Worm (Caenorhabditis elegans) whole organism, late embryonic: ENCODE results near the gene srg-60.

Experiments
- C08G9.2 ChIP-seq: sonication (generic microtip); optimal IDR thresholded peaks from 2 replicates; lab custom pipeline; 2016; ENCODE audit warnings: mild to moderate bottlenecking, missing genetic modification characterization, moderate library complexity, missing compliant biosample characterization
- C38D4.7 ChIP-seq: fragments of 200-800 bp; sonication (Bioruptor generic); optimal IDR thresholded peaks from 2 replicates; lab custom pipeline; 2018; ENCODE audit warnings: mild to moderate bottlenecking, missing genetic modification characterization, moderate library complexity, missing compliant biosample characterization
- F13H6.1 ChIP-seq: sonication (generic microtip); optimal IDR thresholded peaks from 2 replicates; lab custom pipeline; 2016; ENCODE audit warnings: missing genetic modification characterization, missing compliant biosample characterization
- K02D7.2 ChIP-seq: sonication (generic microtip); optimal IDR thresholded peaks from 2 replicates; lab custom pipeline; 2017; ENCODE audit warnings: mild to moderate bottlenecking, missing genetic modification characterization, missing compliant biosample characterization
- Y22D7AL.16 ChIP-seq: sonication (generic microtip); optimal IDR thresholded peaks from 2 replicates; lab custom pipeline; 2016; ENCODE audit warnings: missing genetic modification characterization, missing compliant biosample characterization
- ceh-14 ChIP-seq: sonication (generic microtip); optimal IDR thresholded peaks from 2 replicates; lab custom pipeline; 2016; ENCODE audit warnings: missing genotype, missing genetic modification characterization, missing compliant biosample characterization
- ceh-18 ChIP-seq: sonication (generic microtip); optimal IDR thresholded peaks from 2 replicates; lab custom pipeline; 2016; ENCODE audit warnings: missing genetic modification characterization, missing compliant biosample characterization
- ceh-2 ChIP-seq: sonication (generic microtip); optimal IDR thresholded peaks from 2 replicates; lab custom pipeline; 2016; ENCODE audit warnings: missing genotype, missing genetic modification characterization, missing compliant biosample characterization
- ceh-24 ChIP-seq: sonication (generic microtip); optimal IDR thresholded peaks from 2 replicates; lab custom pipeline; 2016; ENCODE audit warnings: mild to moderate bottlenecking, missing genetic modification characterization, missing compliant biosample characterization
- ceh-31 ChIP-seq: sonication (generic microtip); optimal IDR thresholded peaks from 2 replicates; lab custom pipeline; 2016; ENCODE audit warnings: missing genetic modification characterization, missing compliant biosample characterization
- dmd-4 ChIP-seq: sonication (generic microtip); optimal IDR thresholded peaks from 2 replicates; lab custom pipeline; 2016; ENCODE audit warnings: borderline replicate concordance, missing genetic modification characterization, missing compliant biosample characterization
- dve-1 ChIP-seq: sonication (generic microtip); optimal IDR thresholded peaks from 2 replicates; lab custom pipeline; 2017; ENCODE audit warnings: antibody characterized with exemption, mild to moderate bottlenecking, missing genetic modification characterization, missing compliant biosample characterization
- elt-2 ChIP-seq: sonication (generic microtip); optimal IDR thresholded peaks from 2 replicates; lab custom pipeline; 2016; ENCODE audit warnings: missing genetic modification reagents, missing genetic modification characterization, missing compliant biosample characterization
- ets-4 ChIP-seq: sonication (generic microtip); optimal IDR thresholded peaks from 2 replicates; lab custom pipeline; 2016; ENCODE audit warnings: missing genetic modification characterization, missing compliant biosample characterization
- eyg-1 ChIP-seq: sonication (generic microtip); optimal IDR thresholded peaks from 2 replicates; lab custom pipeline; 2016; ENCODE audit warnings: missing genotype, missing genetic modification characterization, missing compliant biosample characterization
- fkh-10 ChIP-seq: fragments of 150-350 bp; optimal IDR thresholded peaks from 2 replicates; lab custom pipeline; 2014; ENCODE audit warnings: missing biosample characterization, missing genetic modification reagents, missing genetic modification characterization
- nfya-1 ChIP-seq: sonication (generic microtip); optimal IDR thresholded peaks from 2 replicates; lab custom pipeline; 2017; ENCODE audit warnings: missing genetic modification characterization, mild to moderate bottlenecking, missing compliant biosample characterization, antibody characterized with exemption, moderate library complexity
- nhr-11 ChIP-seq: fragments of 150-350 bp; optimal IDR thresholded peaks from 2 replicates; lab custom pipeline; 2014; ENCODE audit warnings: missing biosample characterization, missing genetic modification characterization
- nhr-232 ChIP-seq: sonication (generic microtip); optimal IDR thresholded peaks from 2 replicates; lab custom pipeline; 2016; ENCODE audit warnings: missing genetic modification characterization, missing compliant biosample characterization
- npax-4 ChIP-seq: sonication (generic microtip); optimal IDR thresholded peaks from 2 replicates; lab custom pipeline; 2016; ENCODE audit warnings: missing genetic modification characterization, missing compliant biosample characterization
- pat-9 ChIP-seq: fragments of 200-800 bp; sonication (Bioruptor generic); optimal IDR thresholded peaks from 2 replicates; lab custom pipeline; 2018; ENCODE audit warnings: mild to moderate bottlenecking, missing genetic modification characterization, moderate library complexity, missing compliant biosample characterization
- pqm-1 ChIP-seq: sonication (generic microtip); optimal IDR thresholded peaks from 2 replicates; lab custom pipeline; 2016; ENCODE audit warnings: missing genetic modification characterization, missing compliant biosample characterization
- pros-1 ChIP-seq: fragments of 150-350 bp; optimal IDR thresholded peaks from 2 replicates; lab custom pipeline; 2014; ENCODE audit warnings: missing biosample characterization, missing genetic modification reagents, missing genetic modification characterization
- ref-2 ChIP-seq: sonication (generic microtip); optimal IDR thresholded peaks from 2 replicates; lab custom pipeline; 2016; ENCODE audit warnings: missing genetic modification characterization, missing compliant biosample characterization
- rnt-1 ChIP-seq: sonication (generic microtip); optimal IDR thresholded peaks from 2 replicates; lab custom pipeline; 2016; ENCODE audit warnings: missing genetic modification characterization, missing compliant biosample characterization
- syd-9 ChIP-seq: sonication (generic microtip); optimal IDR thresholded peaks from 2 replicates; lab custom pipeline; 2016; ENCODE audit warnings: mild to moderate bottlenecking, missing genetic modification characterization, moderate library complexity, missing compliant biosample characterization
- tbx-2 ChIP-seq: sonication (generic microtip); optimal IDR thresholded peaks from 2 replicates; lab custom pipeline; 2016; ENCODE audit warnings: missing genetic modification characterization, missing compliant biosample characterization
- ttx-3 ChIP-seq: sonication (generic microtip); optimal IDR thresholded peaks from 2 replicates; lab custom pipeline; 2016; ENCODE audit warnings: missing genetic modification reagents, missing genetic modification characterization, missing compliant biosample characterization
- unc-42 ChIP-seq: sonication (generic microtip); optimal IDR thresholded peaks from 2 replicates; lab custom pipeline; 2016; ENCODE audit warnings: missing genotype, missing genetic modification characterization, missing compliant biosample characterization
- unc-55 ChIP-seq: sonication (generic microtip); optimal IDR thresholded peaks from 2 replicates; lab custom pipeline; 2017; ENCODE audit warnings: missing biosample characterization, missing genetic modification reagents, missing genetic modification characterization
- zip-5 ChIP-seq: sonication (generic microtip); optimal IDR thresholded peaks from 2 replicates; lab custom pipeline; 2016; ENCODE audit warnings: missing genetic modification characterization, missing compliant biosample characterization

srg-60 gene

DNA sequence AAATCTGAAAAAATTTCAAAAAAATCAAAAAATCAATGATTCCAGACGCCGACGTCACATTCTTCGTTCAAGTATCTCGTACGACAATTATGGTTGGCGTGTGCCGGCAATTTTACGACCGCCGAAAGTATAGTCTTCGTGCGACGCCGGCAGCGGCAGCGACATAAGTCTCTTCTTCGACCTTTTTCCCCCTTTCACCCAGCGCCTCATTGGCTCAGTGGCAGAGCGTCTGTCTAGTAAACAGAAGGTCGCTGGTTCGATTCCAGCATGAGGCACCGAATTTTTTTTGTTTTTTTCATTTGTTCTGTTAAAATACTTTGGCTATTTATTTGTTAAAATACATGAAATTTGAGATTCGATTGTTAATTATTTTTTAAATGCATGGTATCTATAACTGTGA is 48.6 kb downstream of the srg-60 start (continued):
- TF ChIP-seq ceh-24 (tag; lab: Kevin White, UChicago) (no peak), npax-4 (tag; lab: Kevin White, UChicago) (no peak), pros-1 (tag; lab: Kevin White, UChicago) (no peak), eyg-1 (tag; lab: Kevin White, UChicago) (no peak), ref-2 (tag; lab: Kevin White, UChicago) (peak; percentile 39), pat-9 (peak; percentile 17), F13H6.1 (tag; lab: Kevin White, UChicago) (no peak), dve-1 (tag; lab: Kevin White, UChicago) (no peak), nhr-232 (tag; lab: Kevin White, UChicago) (peak; percentile 73), rnt-1 (tag; lab: Kevin White, UChicago) (no peak), fkh-10 (GFP tag; lab: Kevin White, UChicago) (no peak), pqm-1 (tag; lab: Kevin White, UChicago) (no peak), unc-55 (GFP tag; lab: Kevin White, UChicago) (no peak), elt-2 (peak; percentile 62), C08G9.2 (peak; percentile 41), syd-9 (tag; lab: Kevin White, UChicago) (no peak)
- TF ChIP-seq, all 69 proteins: peak for 31

ce11 chrV:2672603-2673002 is 49.9 kb downstream of the srg-60 start, which contains the start of gene W02G9.3:
W02G9.3 (plus strand) TSS chrV:2672986.
- TF ChIP-seq elt-2 (peak; percentile 17), ceh-18 (tag; lab: Kevin White, UChicago) (peak; percentile 46), zip-5 (peak; percentile 25), ttx-3 (peak; percentile 51), C38D4.7 (GFP tag; lab: Kevin White, UChicago) (no peak), dmd-4 (tag; lab: Kevin White, UChicago) (peak; percentile 6), unc-55 (GFP tag; lab: Kevin White, UChicago) (peak; percentile 13), ceh-2 (peak; percentile 51), nhr-11 (tag; lab: Kevin White, UChicago) (no peak), K02D7.2 (tag; lab: Kevin White, UChicago) (no peak), nfya-1 (tag; lab: Kevin White, UChicago) (peak; percentile 48), ceh-14 (peak; percentile 92), Y22D7AL.16 (tag; lab: Kevin White, UChicago) (no peak), ets-4 (tag; lab: Kevin White, UChicago) (peak; percentile 39), ceh-31 (peak; percentile 80), tbx-2 (tag; lab: Kevin White, UChicago) (peak; percentile 45), unc-42 (peak; percentile 85), pros-1 (tag; lab: Kevin White, UChicago) (no peak)
